Fruit fly (Drosophila melanogaster) whole organism, adult: Measurements from ENCODE around the gene Sys1.

ENCODE experiments used
- CG12768 ChIP-seq: fragments of 200-800 bp; sonication (Bioruptor generic); optimal IDR thresholded peaks from 2 replicates; lab custom pipeline; 2017; ENCODE audit warnings: missing biosample characterization, missing genetic modification characterization, mild to moderate bottlenecking, moderate library complexity, missing genetic modification reagents
- CG14711 ChIP-seq: fragments of 200-800 bp; sonication (Bioruptor generic); optimal IDR thresholded peaks from 2 replicates; lab custom pipeline; 2018; ENCODE audit warnings: missing biosample characterization, mild to moderate bottlenecking, missing genetic modification characterization, moderate library complexity
- CG33017 ChIP-seq: fragments of 200-800 bp; sonication (Bioruptor generic); optimal IDR thresholded peaks from 2 replicates; lab custom pipeline; 2018; ENCODE audit warnings: missing biosample characterization, mild to moderate bottlenecking, missing genetic modification characterization, moderate library complexity
- CG7045 ChIP-seq: fragments of 200-800 bp; sonication (Bioruptor generic); optimal IDR thresholded peaks from 2 replicates; lab custom pipeline; 2017; ENCODE audit warnings: missing biosample characterization, mild to moderate bottlenecking, missing genetic modification characterization
- Clk ChIP-seq: fragments of 200-800 bp; sonication (Bioruptor generic); optimal IDR thresholded peaks from 2 replicates; lab custom pipeline; 2017; ENCODE audit warnings: missing biosample characterization, missing genetic modification characterization
- Mnt ChIP-seq: fragments of 200-800 bp; sonication (Bioruptor generic); optimal IDR thresholded peaks from 2 replicates; lab custom pipeline; 2016; ENCODE audit warnings: missing biosample characterization, mild to moderate bottlenecking, missing genetic modification characterization
- bab1 ChIP-seq: fragments of 200-800 bp; sonication (Bioruptor generic); optimal IDR thresholded peaks from 3 replicates; lab custom pipeline; 2019; ENCODE audit warnings: missing biosample characterization, mild to moderate bottlenecking, missing genetic modification characterization, moderate library complexity
- kay ChIP-seq: fragments of 200-800 bp; sonication (Bioruptor generic); peaks from one replicate; lab custom pipeline; 2016; ENCODE audit warnings: missing biosample characterization, missing genetic modification characterization, borderline replicate concordance

dm6 chr3R:8654058-8654457, 1.4 kb downstream of the Sys1 start:
- no peak for TF ChIP-seq CG14711
- TF ChIP-seq CG7045 (GFP tag; lab: Kevin White, UChicago): peak; percentile 37
- no peak for TF ChIP-seq Clk (GFP tag; lab: Kevin White, UChicago)
- no peak for TF ChIP-seq bab1 (GFP tag; lab: Kevin White, UChicago)
- TF ChIP-seq kay (GFP tag; lab: Kevin White, UChicago): no peak
- peak; percentile 65 for TF ChIP-seq CG12768 (GFP tag; lab: Kevin White, UChicago)
- TF ChIP-seq Mnt (GFP tag; lab: Kevin White, UChicago): no peak
- TF ChIP-seq CG33017 (tag; lab: Kevin White, UChicago): peak; percentile 34
